Worm (Caenorhabditis elegans): ENCODE measurements around the gene str-252.

str-252 gene

DNA sequence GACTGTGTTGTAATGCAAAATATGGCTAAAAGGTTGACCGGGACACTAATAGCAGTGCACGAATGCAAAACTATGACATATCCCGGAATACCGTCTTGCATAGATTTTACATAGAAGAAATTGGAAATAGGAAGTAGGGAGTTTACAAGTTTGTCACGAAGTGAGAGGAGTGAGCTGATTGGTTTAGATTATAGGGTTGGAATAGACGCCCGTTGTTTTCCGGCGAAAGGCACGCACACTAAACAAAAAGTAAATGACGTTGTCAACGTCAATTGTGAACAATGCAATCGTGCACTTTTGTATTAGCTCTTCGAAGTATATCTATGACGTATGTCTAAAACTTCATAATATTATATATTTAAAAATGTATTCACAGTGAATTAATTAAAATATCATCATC is 44.6 kb downstream of the str-252 start, which contains the start of gene srh-24:
TSS of gene srh-24 (minus strand) at position 101 of the 400 bp plus-strand sequence.
- no peak for TF ChIP-seq aly-1 (tag; optimal IDR thresholded peaks at IDR 0.05)
- no peak for TF ChIP-seq scrt-1 (GFP tag; IDR thresholded peaks at IDR 0.05)
- no peak for TF ChIP-seq hnd-1 (tag; optimal IDR thresholded peaks at IDR 0.05)
- TF ChIP-seq F13C5.2 (tag; optimal IDR thresholded peaks at IDR 0.05): no peak
- TF ChIP-seq tbx-11 (GFP tag; IDR thresholded peaks at IDR 0.05): no peak
- TF ChIP-seq hmg-4 (GFP tag; optimal IDR thresholded peaks at IDR 0.05): no peak
- TF ChIP-seq hmbx-1 (tag; optimal IDR thresholded peaks at IDR 0.05): no peak

- TF ChIP-seq hnd-1 (tag; optimal IDR thresholded peaks at IDR 0.05) (peak; percentile 62), scrt-1 (GFP tag; IDR thresholded peaks at IDR 0.05) (peak; percentile 77), F13C5.2 (tag; optimal IDR thresholded peaks at IDR 0.05) (peak; percentile 85), hmg-4 (GFP tag; optimal IDR thresholded peaks at IDR 0.05) (peak; percentile 77), tra-4 (tag; optimal IDR thresholded peaks at IDR 0.05) (peak; percentile 42), flt-1 (GFP tag; IDR thresholded peaks at IDR 0.05) (peak; percentile 73), ceh-13 (GFP tag; optimal IDR thresholded peaks at IDR 0.05) (peak; percentile 50), B0310.2 (tag; optimal IDR thresholded peaks at IDR 0.05) (peak; percentile 48), ceh-36 (tag; optimal IDR thresholded peaks at IDR 0.05) (peak; percentile 60), aly-1 (tag; optimal IDR thresholded peaks at IDR 0.05) (peak; percentile 57), hmbx-1 (tag; optimal IDR thresholded peaks at IDR 0.05) (peak; percentile 47), sea-1 (GFP tag; conservative IDR thresholded peaks at IDR 0.05) (peak; percentile 83), ets-7 (tag; optimal IDR thresholded peaks at IDR 0.05) (peak; percentile 69), tbx-11 (GFP tag; IDR thresholded peaks at IDR 0.05) (peak; percentile 80; the same call in 1 of the 2 replicates), tbx-37 (GFP tag; conservative IDR thresholded peaks at IDR 0.05) (peak; percentile 73; the same call in 1 of the 2 replicates), pes-1 (GFP tag; IDR thresholded peaks at IDR 0.05) (peak; percentile 89), ama-1 (optimal IDR thresholded peaks at IDR 0.05) (no peak)
Observed at ce11 chrV:13961927-13962419, 45.7 kb downstream of the str-252 start, which contains the start of the genes algn-13 and R10D12.13. Gene algn-13, minus strand, starts transcription at chrV:13961977. Gene R10D12.13, plus strand, starts transcription at chrV:13962417.

DNA sequence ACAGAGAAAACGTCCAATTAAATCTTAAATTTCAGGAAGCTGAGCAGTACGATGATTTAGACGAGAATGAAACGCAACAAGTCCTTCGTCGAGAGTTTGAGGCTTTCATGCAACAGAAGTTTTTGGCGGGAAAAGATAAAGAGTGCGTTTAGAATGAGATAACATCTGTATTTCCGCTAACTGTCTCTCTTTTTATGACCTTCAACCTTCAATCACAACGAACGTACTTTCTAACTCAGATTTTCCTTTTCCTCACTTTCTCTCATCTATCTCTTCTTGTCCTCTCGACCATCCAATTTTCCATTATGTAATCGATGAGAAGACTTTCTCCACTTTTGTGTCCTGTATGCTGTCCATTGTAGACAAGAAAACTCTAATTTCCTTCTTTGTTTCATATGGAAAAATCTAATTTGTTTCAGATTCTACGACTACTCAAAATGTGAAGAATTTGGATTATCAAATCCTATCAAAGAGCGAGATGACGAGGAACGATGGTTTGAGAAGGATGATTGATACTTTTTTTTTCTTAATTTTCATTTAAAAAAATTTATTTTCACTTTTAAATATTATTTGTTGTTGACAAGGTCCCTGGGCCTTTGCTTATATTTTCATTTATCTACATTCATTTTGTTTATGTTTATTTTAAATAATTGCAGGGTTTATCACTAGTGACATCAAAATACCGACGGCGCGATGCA is 47.1 kb downstream of the str-252 start, which contains the start of gene sao-1:
TSS of gene sao-1 (plus strand) at position 648 of the 698 bp plus-strand sequence.
- no peak for TF ChIP-seq ceh-36 (tag; optimal IDR thresholded peaks at IDR 0.05)
- no peak for TF ChIP-seq sea-1 (GFP tag; conservative IDR thresholded peaks at IDR 0.05)
- TF ChIP-seq scrt-1 (GFP tag; IDR thresholded peaks at IDR 0.05): no peak
- no peak for TF ChIP-seq hnd-1 (tag; optimal IDR thresholded peaks at IDR 0.05)

All from whole organism, early embryonic.